Worm (Caenorhabditis elegans): ENCODE measurements around the gene C53A5.2.

- no peak for TF ChIP-seq T23F11.4 (GFP tag; optimal IDR thresholded peaks at IDR 0.05)
- no peak for TF ChIP-seq unc-86 (tag; optimal IDR thresholded peaks at IDR 0.05)
- no peak for TF ChIP-seq ama-1 (optimal IDR thresholded peaks at IDR 0.05)
- no peak for TF ChIP-seq C38D4.7 (GFP tag; optimal IDR thresholded peaks at IDR 0.05)
- TF ChIP-seq zip-5 (tag; optimal IDR thresholded peaks at IDR 0.05) = no peak
- TF ChIP-seq F13H6.1 (tag; optimal IDR thresholded peaks at IDR 0.05) = no peak
- TF ChIP-seq ceh-45 (GFP tag; IDR thresholded peaks at IDR 0.05) = no peak
- TF ChIP-seq sdc-2 (tag; optimal IDR thresholded peaks at IDR 0.05) = no peak
- TF ChIP-seq sox-4 (tag; optimal IDR thresholded peaks at IDR 0.05) = no peak
- TF ChIP-seq hlh-13 (GFP tag; optimal IDR thresholded peaks at IDR 0.05) = no peak
- TF ChIP-seq hlh-30 (tag; optimal IDR thresholded peaks at IDR 0.05; ENCODE audit: insufficient read depth) = no peak
- TF ChIP-seq syd-9 (tag; optimal IDR thresholded peaks at IDR 0.05) = no peak
- TF ChIP-seq dve-1 (tag; optimal IDR thresholded peaks at IDR 0.05) = no peak
Observed at ce11 chrV:14504774-14505173, 18.2 kb downstream of the C53A5.2 start.
